Fruit fly (Drosophila melanogaster) whole organism, embryonic: ENCODE results near the gene CG32344.

ENCODE experiments used
- Atf3 ChIP-seq: fragments of 200-800 bp; sonication (Bioruptor generic); optimal IDR thresholded peaks from 3 replicates; lab custom pipeline; 2016; ENCODE audit warnings: missing biosample characterization, missing genetic modification characterization
- Awh ChIP-seq: fragments of 200-800 bp; sonication (Bioruptor generic); IDR thresholded peaks from 2 replicates; pipeline ENCODE4, ENCODE4 v1.3.6; 2022; ENCODE audit warnings: missing biosample characterization, missing genetic modification characterization
- Bdp1 ChIP-seq: fragments of 200-800 bp; sonication (Bioruptor generic); optimal IDR thresholded peaks from 3 replicates; lab custom pipeline; 2016; ENCODE audit warnings: missing biosample characterization, missing genetic modification characterization
- CG10431 ChIP-seq: fragments of 200-800 bp; sonication (Bioruptor generic); optimal IDR thresholded peaks from 3 replicates; lab custom pipeline; 2018; ENCODE audit warnings: missing biosample characterization, mild to moderate bottlenecking, missing genetic modification characterization
- CG11085 ChIP-seq: fragments of 200-800 bp; sonication (Bioruptor generic); IDR thresholded peaks from 2 replicates; pipeline ENCODE4 v1.3.6; 2022; ENCODE audit warnings: missing biosample characterization, missing genetic modification characterization
- CG11560 ChIP-seq: fragments of 200-800 bp; sonication (Bioruptor generic); IDR thresholded peaks from 3 replicates; pipeline ENCODE4 v1.3.6; 2022; ENCODE audit warnings: missing biosample characterization, missing genetic modification characterization
- CG12104 ChIP-seq: fragments of 200-800 bp; sonication (Bioruptor generic); optimal IDR thresholded peaks from 3 replicates; lab custom pipeline; 2016; ENCODE audit warnings: missing biosample characterization, missing genetic modification characterization
- CG16813 ChIP-seq: fragments of 200-800 bp; sonication (Bioruptor generic); IDR thresholded peaks from 3 replicates; pipeline ENCODE4 v1.3.6; 2022; ENCODE audit warnings: missing biosample characterization, missing genetic modification characterization; ENCODE audit not compliant: partially characterized antibody
- CG18599 ChIP-seq: fragments of 200-800 bp; sonication (Bioruptor generic); optimal IDR thresholded peaks from 3 replicates; lab custom pipeline; 2017; ENCODE audit warnings: missing biosample characterization, missing genetic modification characterization, mild to moderate bottlenecking, moderate library complexity, missing genetic modification reagents
- CG30403 ChIP-seq: fragments of 200-800 bp; sonication (Bioruptor generic); optimal IDR thresholded peaks from 3 replicates; lab custom pipeline; 2016; ENCODE audit warnings: missing biosample characterization, missing genetic modification characterization
- CG30431 ChIP-seq: fragments of 200-800 bp; sonication (Bioruptor generic); optimal IDR thresholded peaks from 2 replicates; lab custom pipeline; 2017; ENCODE audit warnings: missing biosample characterization, missing genetic modification characterization
- CG32767 ChIP-seq: fragments of 200-800 bp; sonication (Bioruptor generic); IDR thresholded peaks from 2 replicates; pipeline ENCODE4 v1.3.6; 2022; ENCODE audit warnings: missing biosample characterization, missing genetic modification characterization
- CG34422 ChIP-seq: fragments of 200-800 bp; sonication (Bioruptor generic); IDR thresholded peaks from 3 replicates; pipeline ENCODE4 v1.3.6; 2022; ENCODE audit warnings: missing biosample characterization, missing genetic modification characterization
- CG5245 ChIP-seq: fragments of 200-800 bp; sonication (Bioruptor generic); optimal IDR thresholded peaks from 3 replicates; lab custom pipeline; 2016; ENCODE audit warnings: missing biosample characterization, missing genetic modification characterization
- CG7357 ChIP-seq: fragments of 200-800 bp; sonication (Bioruptor generic); IDR thresholded peaks from 3 replicates; pipeline ENCODE4 v1.3.6; 2022; ENCODE audit warnings: missing biosample characterization, missing genetic modification characterization
- CG7372 ChIP-seq: fragments of 200-800 bp; sonication (Bioruptor generic); IDR thresholded peaks from 2 replicates; pipeline ENCODE4 v1.3.6; 2022; ENCODE audit warnings: missing biosample characterization, missing genetic modification characterization
- CG7556 ChIP-seq: fragments of 200-800 bp; sonication (Bioruptor generic); optimal IDR thresholded peaks from 2 replicates; lab custom pipeline; 2017; ENCODE audit warnings: missing biosample characterization, mild to moderate bottlenecking, missing genetic modification characterization
- CG8944 ChIP-seq: fragments of 200-800 bp; sonication (Bioruptor generic); optimal IDR thresholded peaks from 3 replicates; lab custom pipeline; 2016; ENCODE audit warnings: missing biosample characterization, missing genetic modification characterization
- D19B ChIP-seq: fragments of 200-800 bp; sonication (Bioruptor generic); optimal IDR thresholded peaks from 2 replicates; lab custom pipeline; 2017; ENCODE audit warnings: missing biosample characterization, mild to moderate bottlenecking, missing genetic modification characterization
- Dek ChIP-seq: fragments of 200-800 bp; sonication (Bioruptor generic); optimal IDR thresholded peaks from 3 replicates; lab custom pipeline; 2019; ENCODE audit warnings: missing biosample characterization, mild to moderate bottlenecking, missing genetic modification characterization, moderate library complexity
- Dip2 ChIP-seq: fragments of 200-800 bp; sonication (Bioruptor generic); IDR thresholded peaks from 2 replicates; pipeline ENCODE4 v1.3.6; 2022; ENCODE audit warnings: missing biosample characterization, missing genetic modification characterization
- Fer2 ChIP-seq: fragments of 200-800 bp; sonication (Bioruptor generic); optimal IDR thresholded peaks from 2 replicates; lab custom pipeline; 2018; ENCODE audit warnings: missing biosample characterization, mild to moderate bottlenecking, missing genetic modification characterization, moderate library complexity
- HHEX ChIP-seq: fragments of 200-800 bp; sonication (Bioruptor generic); optimal IDR thresholded peaks from 3 replicates; lab custom pipeline; 2017; ENCODE audit warnings: missing biosample characterization, mild to moderate bottlenecking, missing genetic modification characterization, missing genetic modification reagents
- HLH4C ChIP-seq: fragments of 200-800 bp; sonication (Bioruptor generic); IDR thresholded peaks from 3 replicates; pipeline ENCODE4 v1.3.6; 2022; ENCODE audit warnings: missing biosample characterization, missing genetic modification characterization; ENCODE audit not compliant: partially characterized antibody
- HLHmδ ChIP-seq: fragments of 200-800 bp; sonication (Bioruptor generic); optimal IDR thresholded peaks from 2 replicates; lab custom pipeline; 2018; ENCODE audit warnings: missing biosample characterization, mild to moderate bottlenecking, missing genetic modification characterization, moderate library complexity
- Hr51 ChIP-seq, 2 experiments: fragments of 200-800 bp; sonication (Bioruptor generic); optimal IDR thresholded peaks; 2 replicates in 1 of 2; 3 replicates in 1 of 2; lab custom pipeline; 2016 to 2018; ENCODE audit warnings: missing biosample characterization in 2 of 2, missing genetic modification characterization in 2 of 2, mild to moderate bottlenecking in 1 of 2, moderate library complexity in 1 of 2
- Kr ChIP-seq: fragments of 200-800 bp; sonication (Bioruptor generic); optimal IDR thresholded peaks from 2 replicates; lab custom pipeline; 2017; ENCODE audit warnings: missing biosample characterization, mild to moderate bottlenecking, missing genetic modification characterization
- Mad ChIP-seq: fragments of 200-800 bp; sonication (Bioruptor generic); optimal IDR thresholded peaks from 2 replicates; lab custom pipeline; 2016; ENCODE audit warnings: missing biosample characterization, missing genetic modification characterization
- NC2β ChIP-seq: fragments of 200-800 bp; sonication (Bioruptor generic); optimal IDR thresholded peaks from 2 replicates; lab custom pipeline; 2016; ENCODE audit warnings: missing biosample characterization, missing genetic modification characterization
- ab ChIP-seq: fragments of 200-800 bp; sonication (Bioruptor generic); optimal IDR thresholded peaks from 2 replicates; lab custom pipeline; 2016; ENCODE audit warnings: missing biosample characterization, missing genetic modification characterization
- aop ChIP-seq: fragments of 200-800 bp; sonication (Bioruptor generic); IDR thresholded peaks from 2 replicates; pipeline ENCODE4 v1.3.6; 2022; ENCODE audit warnings: missing biosample characterization, missing genetic modification characterization
- cwo ChIP-seq: fragments of 200-800 bp; sonication (Bioruptor generic); optimal IDR thresholded peaks from 3 replicates; lab custom pipeline; 2017; ENCODE audit warnings: missing biosample characterization, missing genetic modification characterization, mild to moderate bottlenecking, moderate library complexity, missing genetic modification reagents
- dysf ChIP-seq: fragments of 200-800 bp; sonication (Bioruptor generic); IDR thresholded peaks from 3 replicates; pipeline ENCODE4 v1.3.6; 2022; ENCODE audit warnings: missing biosample characterization, missing genetic modification characterization
- emc ChIP-seq: fragments of 200-800 bp; sonication (Bioruptor generic); optimal IDR thresholded peaks from 2 replicates; lab custom pipeline; 2016; ENCODE audit warnings: missing biosample characterization, missing genetic modification characterization
- fd3F ChIP-seq: fragments of 200-800 bp; sonication (Bioruptor generic); optimal IDR thresholded peaks from 2 replicates; lab custom pipeline; 2018; ENCODE audit warnings: missing biosample characterization, mild to moderate bottlenecking, missing genetic modification characterization, moderate library complexity
- fu2 ChIP-seq: fragments of 200-800 bp; sonication (Bioruptor generic); optimal IDR thresholded peaks from 2 replicates; lab custom pipeline; 2016; ENCODE audit warnings: missing biosample characterization, missing genetic modification characterization
- gt ChIP-seq: fragments of 200-800 bp; sonication (Bioruptor generic); IDR thresholded peaks from 2 replicates; pipeline ENCODE4 v1.3.6; 2022; ENCODE audit warnings: missing biosample characterization, missing genetic modification characterization
- ham ChIP-seq: fragments of 200-800 bp; sonication (Bioruptor generic); IDR thresholded peaks from 2 replicates; pipeline ENCODE4 v1.3.6; 2022; ENCODE audit warnings: missing biosample characterization, missing genetic modification characterization
- klu ChIP-seq: fragments of 200-800 bp; sonication (Bioruptor generic); IDR thresholded peaks from 2 replicates; pipeline ENCODE4 v1.3.6; 2022; ENCODE audit warnings: missing biosample characterization, missing genetic modification characterization
- maf-S ChIP-seq: fragments of 200-800 bp; sonication (Bioruptor generic); optimal IDR thresholded peaks from 2 replicates; lab custom pipeline; 2016; ENCODE audit warnings: missing biosample characterization, missing genetic modification characterization
- onecut ChIP-seq: fragments of 200-800 bp; sonication (Bioruptor generic); IDR thresholded peaks from 2 replicates; pipeline ENCODE4 v1.3.6; 2022; ENCODE audit warnings: missing biosample characterization, missing genetic modification characterization
- org-1 ChIP-seq: fragments of 200-800 bp; sonication (Bioruptor generic); optimal IDR thresholded peaks from 2 replicates; lab custom pipeline; 2017; ENCODE audit warnings: missing biosample characterization, missing genetic modification characterization
- otp ChIP-seq: fragments of 200-800 bp; sonication (Bioruptor generic); IDR thresholded peaks from 3 replicates; pipeline ENCODE4, ENCODE4 v1.3.6; 2022; ENCODE audit warnings: missing biosample characterization, missing genetic modification characterization
- p53 ChIP-seq: fragments of 200-800 bp; sonication (Bioruptor generic); optimal IDR thresholded peaks from 2 replicates; lab custom pipeline; 2016; ENCODE audit warnings: missing biosample characterization, missing genetic modification characterization
- peb ChIP-seq: fragments of 200-800 bp; sonication (Bioruptor generic); IDR thresholded peaks from 2 replicates; pipeline ENCODE4 v1.3.6; 2022; ENCODE audit warnings: missing biosample characterization, missing genetic modification characterization
- pita ChIP-seq: fragments of 200-800 bp; sonication (Bioruptor generic); optimal IDR thresholded peaks from 2 replicates; lab custom pipeline; 2017; ENCODE audit warnings: missing biosample characterization, mild to moderate bottlenecking, missing genetic modification characterization
- prd ChIP-seq, 3 experiments: fragments of >200 bp in 2 of 3; fragments of 200-800 bp in 1 of 3; sonication (Bioruptor generic) in 1 of 3; optimal IDR thresholded peaks in 2 of 3; IDR thresholded peaks in 1 of 3; 2 replicates in 2 of 3; 3 replicates in 1 of 3; pipeline versions ENCODE4 v1.3.6 to Lab custom; 2017 to 2022; ENCODE audit warnings: missing biosample characterization in 1 of 3, missing genetic modification characterization in 1 of 3
- sr ChIP-seq: fragments of 200-800 bp; sonication (Bioruptor generic); IDR thresholded peaks from 3 replicates; pipeline ENCODE4 v1.3.6; 2022; ENCODE audit warnings: missing biosample characterization, missing genetic modification characterization
- ssp ChIP-seq: fragments of 200-800 bp; sonication (Bioruptor generic); IDR thresholded peaks from 2 replicates; pipeline ENCODE4 v1.3.6; 2022; ENCODE audit warnings: missing biosample characterization, missing genetic modification characterization
- stc ChIP-seq: fragments of 200-800 bp; sonication (Bioruptor generic); IDR thresholded peaks from 2 replicates; pipeline ENCODE4 v1.3.6; 2022; ENCODE audit warnings: missing biosample characterization, missing genetic modification characterization
- ttk ChIP-seq: fragments of 200-800 bp; sonication (Bioruptor generic); IDR thresholded peaks from 2 replicates; pipeline ENCODE4 v2.1.2; 2022; ENCODE audit warnings: missing biosample characterization, missing genetic modification characterization
- zfh2 ChIP-seq: fragments of 200-800 bp; sonication (Bioruptor generic); optimal IDR thresholded peaks from 2 replicates; lab custom pipeline; 2016; ENCODE audit warnings: missing biosample characterization, missing genetic modification characterization

The CG32344 gene

DNA sequence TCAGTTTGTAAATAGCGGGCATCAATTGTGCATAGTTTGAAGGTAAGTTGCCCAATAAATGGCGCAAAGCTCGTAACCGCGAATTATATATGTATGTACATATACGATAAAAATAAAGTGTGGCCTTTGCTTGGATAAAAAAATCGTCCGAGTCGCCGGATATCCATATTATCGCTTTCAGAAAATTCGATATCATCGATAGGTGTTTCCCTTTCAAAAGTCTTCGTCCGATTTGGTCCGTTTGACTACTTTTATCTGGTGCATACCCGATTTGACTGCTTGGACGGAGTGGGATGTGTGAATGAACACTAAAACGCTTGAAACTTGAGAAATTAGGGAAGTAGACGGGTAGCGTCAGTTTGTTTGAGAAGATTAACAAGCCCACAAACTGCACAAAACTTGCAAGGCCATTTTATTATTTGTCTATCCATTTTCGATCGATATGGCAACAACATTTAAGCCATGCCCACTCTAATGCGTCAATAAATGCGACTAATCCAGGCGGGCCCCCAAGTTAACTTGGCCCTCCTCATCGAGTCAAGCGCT, 4.7 kb upstream of the CG32344 start (continued):
- TF ChIP-seq CG32767 = no peak
- TF ChIP-seq HLH4C (GFP tag; lab: Robert Waterston, UW) = peak; percentile 22; the same call in 1 of the 3 replicates
- TF ChIP-seq CG30403 (GFP tag; lab: Kevin White, UChicago) = no peak
- no peak for TF ChIP-seq p53 (GFP tag; lab: Kevin White, UChicago)
- TF ChIP-seq zfh2 = no peak
- no peak for TF ChIP-seq org-1 (GFP tag; lab: Kevin White, UChicago)
- TF ChIP-seq Fer2 (tag; lab: Kevin White, UChicago) = peak; percentile 3
- TF ChIP-seq CG11560 (tag; lab: Robert Waterston, UW) = no peak
- TF ChIP-seq ssp (GFP tag; lab: Robert Waterston, UW) = no peak
- TF ChIP-seq pita (GFP tag; lab: Kevin White, UChicago) = no peak
- TF ChIP-seq Awh = no peak
- TF ChIP-seq CG12104 = peak; percentile 3
- TF ChIP-seq Kr (GFP tag; lab: Kevin White, UChicago) = no peak
- no peak for TF ChIP-seq Atf3 (GFP tag; lab: Kevin White, UChicago)
- TF ChIP-seq sr (GFP tag; lab: Robert Waterston, UW) = no peak
- TF ChIP-seq cwo (GFP tag; lab: Kevin White, UChicago) = no peak
- TF ChIP-seq Mad = no peak
- TF ChIP-seq CG18599 (GFP tag; lab: Kevin White, UChicago) = no peak
- TF ChIP-seq ham = no peak
- no peak for TF ChIP-seq CG34422
- TF ChIP-seq Bdp1 (GFP tag; lab: Kevin White, UChicago) = no peak
- TF ChIP-seq CG7556 (GFP tag; lab: Kevin White, UChicago) = no peak
- no peak for TF ChIP-seq dysf (GFP tag; lab: Robert Waterston, UW)
- TF ChIP-seq D19B = no peak
- no peak for TF ChIP-seq emc (GFP tag; lab: Kevin White, UChicago)
- TF ChIP-seq Dek = no peak
- TF ChIP-seq CG7372 (GFP tag; lab: Robert Waterston, UW) = no peak
- TF ChIP-seq CG10431 (GFP tag; lab: Kevin White, UChicago) = no peak
- TF ChIP-seq HLHmδ = no peak
- no peak for TF ChIP-seq prd (optimal IDR thresholded peaks at IDR 0.05; lab: Kevin White, UChicago)
- no peak for TF ChIP-seq prd (GFP tag; IDR thresholded peaks at IDR 0.05; lab: Robert Waterston, UW)
- TF ChIP-seq klu = no peak
- TF ChIP-seq stc (GFP tag; lab: Robert Waterston, UW) = no peak
- no peak for TF ChIP-seq ttk
- no peak for TF ChIP-seq CG7357
- TF ChIP-seq maf-S (GFP tag; lab: Kevin White, UChicago) = no peak
- peak; percentile 41; the same call in 1 of the 2 replicates for TF ChIP-seq onecut (GFP tag; lab: Robert Waterston, UW)
- no peak for TF ChIP-seq peb
- TF ChIP-seq CG30431 = no peak
- TF ChIP-seq fd3F (GFP tag; lab: Kevin White, UChicago) = no peak
- no peak for TF ChIP-seq Dip2 (GFP tag; lab: Robert Waterston, UW)
- TF ChIP-seq otp (GFP tag; lab: Robert Waterston, UW) = no peak
- TF ChIP-seq CG5245 (GFP tag; lab: Kevin White, UChicago) = no peak
- no peak for TF ChIP-seq fu2
- no peak for TF ChIP-seq CG11085 (GFP tag; lab: Robert Waterston, UW)
- TF ChIP-seq CG16813 (GFP tag; lab: Robert Waterston, UW) = peak; percentile 33; the same call in 1 of the 3 replicates
- no peak for TF ChIP-seq NC2β
- TF ChIP-seq HHEX (GFP tag; lab: Kevin White, UChicago) = no peak
- TF ChIP-seq CG8944 (GFP tag; lab: Kevin White, UChicago) = no peak
- no peak for TF ChIP-seq Hr51 (GFP tag; optimal IDR thresholded peaks at IDR 0.05; lab: Kevin White, UChicago)
- no peak for TF ChIP-seq aop
- no peak for TF ChIP-seq ab (GFP tag; lab: Kevin White, UChicago)
- no peak for TF ChIP-seq gt
